Worm (Caenorhabditis elegans) whole organism, late embryonic: ENCODE results near the gene M04D8.4.
A peak's percentile ranks its signal among the peaks of the same experiment; 100 is the strongest.

Experiments used
- C08G9.2 ChIP-seq: sonication (generic microtip); optimal IDR thresholded peaks from 2 replicates; lab custom pipeline; 2016; ENCODE audit warnings: mild to moderate bottlenecking, missing genetic modification characterization, moderate library complexity, missing compliant biosample characterization
- F13H6.1 ChIP-seq: sonication (generic microtip); optimal IDR thresholded peaks from 2 replicates; lab custom pipeline; 2016; ENCODE audit warnings: missing genetic modification characterization, missing compliant biosample characterization
- K09A11.1 ChIP-seq: sonication (generic microtip); optimal IDR thresholded peaks from 2 replicates; lab custom pipeline; 2017; ENCODE audit warnings: antibody characterized with exemption, mild to moderate bottlenecking, missing genetic modification characterization, missing compliant biosample characterization; ENCODE audit not compliant: insufficient read depth
- T23F11.4 ChIP-seq: fragments of 200-800 bp; sonication (Bioruptor generic); optimal IDR thresholded peaks from 2 replicates; lab custom pipeline; 2018; ENCODE audit warnings: mild to moderate bottlenecking, missing genetic modification characterization, missing compliant biosample characterization
- ceh-18 ChIP-seq: sonication (generic microtip); optimal IDR thresholded peaks from 2 replicates; lab custom pipeline; 2016; ENCODE audit warnings: missing genetic modification characterization, missing compliant biosample characterization
- ceh-19 ChIP-seq: fragments of 200-800 bp; sonication (Bioruptor generic); optimal IDR thresholded peaks from 2 replicates; lab custom pipeline; 2018; ENCODE audit warnings: mild to moderate bottlenecking, missing genetic modification characterization, missing compliant biosample characterization
- ceh-2 ChIP-seq: sonication (generic microtip); optimal IDR thresholded peaks from 2 replicates; lab custom pipeline; 2016; ENCODE audit warnings: missing genotype, missing genetic modification characterization, missing compliant biosample characterization
- ceh-22 ChIP-seq: sonication (generic microtip); optimal IDR thresholded peaks from 2 replicates; lab custom pipeline; 2017; ENCODE audit warnings: missing biosample characterization, missing genetic modification characterization
- ceh-30 ChIP-seq: fragments of 150-350 bp; optimal IDR thresholded peaks from 2 replicates; lab custom pipeline; 2014; ENCODE audit warnings: missing biosample characterization, missing genetic modification characterization
- ceh-31 ChIP-seq: sonication (generic microtip); optimal IDR thresholded peaks from 2 replicates; lab custom pipeline; 2016; ENCODE audit warnings: missing genetic modification characterization, missing compliant biosample characterization
- ceh-34 ChIP-seq: sonication (generic microtip); optimal IDR thresholded peaks from 2 replicates; lab custom pipeline; 2016; ENCODE audit warnings: mild to moderate bottlenecking, missing genetic modification characterization, missing compliant biosample characterization
- ceh-45 ChIP-seq: fragments of 200-800 bp; sonication (Bioruptor generic); IDR thresholded peaks from 2 replicates; pipeline ENCODE4 v1.3.6; 2022; ENCODE audit warnings: missing genetic modification reagents, missing genetic modification characterization, missing compliant biosample characterization
- ceh-48 ChIP-seq: sonication (generic microtip); optimal IDR thresholded peaks from 2 replicates; lab custom pipeline; 2016; ENCODE audit warnings: missing genetic modification characterization, inconsistent platforms, missing compliant biosample characterization
- ceh-9 ChIP-seq: sonication (generic microtip); optimal IDR thresholded peaks from 2 replicates; lab custom pipeline; 2016; ENCODE audit warnings: mild to moderate bottlenecking, missing genetic modification characterization, inconsistent platforms, missing compliant biosample characterization
- che-1 ChIP-seq: sonication (generic microtip); optimal IDR thresholded peaks from 2 replicates; lab custom pipeline; 2016; ENCODE audit warnings: mild to moderate bottlenecking, missing genetic modification characterization, missing compliant biosample characterization
- elt-2 ChIP-seq: sonication (generic microtip); optimal IDR thresholded peaks from 2 replicates; lab custom pipeline; 2016; ENCODE audit warnings: missing genetic modification reagents, missing genetic modification characterization, missing compliant biosample characterization
- elt-4 ChIP-seq: sonication (generic microtip); optimal IDR thresholded peaks from 2 replicates; lab custom pipeline; 2016; ENCODE audit warnings: missing genetic modification characterization, missing compliant biosample characterization
- ets-4 ChIP-seq: sonication (generic microtip); optimal IDR thresholded peaks from 2 replicates; lab custom pipeline; 2016; ENCODE audit warnings: missing genetic modification characterization, missing compliant biosample characterization
- eyg-1 ChIP-seq: sonication (generic microtip); optimal IDR thresholded peaks from 2 replicates; lab custom pipeline; 2016; ENCODE audit warnings: missing genotype, missing genetic modification characterization, missing compliant biosample characterization
- fax-1 ChIP-seq: sonication (generic microtip); optimal IDR thresholded peaks from 2 replicates; lab custom pipeline; 2016; ENCODE audit warnings: missing genotype, missing genetic modification characterization, missing compliant biosample characterization
- gmeb-2 ChIP-seq: sonication (generic microtip); optimal IDR thresholded peaks from 2 replicates; lab custom pipeline; 2016; ENCODE audit warnings: missing genetic modification characterization, inconsistent platforms, missing compliant biosample characterization
- hlh-13 ChIP-seq: fragments of 200-800 bp; sonication (Bioruptor generic); optimal IDR thresholded peaks from 2 replicates; lab custom pipeline; 2018; ENCODE audit warnings: mild to moderate bottlenecking, missing genetic modification characterization, missing compliant biosample characterization
- hlh-30 ChIP-seq: sonication (generic microtip); optimal IDR thresholded peaks from 2 replicates; lab custom pipeline; 2017; ENCODE audit warnings: antibody characterized with exemption, missing genetic modification characterization, missing compliant biosample characterization; ENCODE audit not compliant: insufficient read depth
- hlh-6 ChIP-seq: sonication (generic microtip); optimal IDR thresholded peaks from 2 replicates; lab custom pipeline; 2016; ENCODE audit warnings: missing genotype, missing genetic modification characterization, missing compliant biosample characterization
- hlh-8 ChIP-seq: sonication (generic microtip); optimal IDR thresholded peaks from 2 replicates; lab custom pipeline; 2016; ENCODE audit warnings: missing genotype, missing genetic modification characterization, missing compliant biosample characterization
- lin-11 ChIP-seq: fragments of 200-800 bp; sonication (Bioruptor generic); optimal IDR thresholded peaks from 2 replicates; lab custom pipeline; 2018; ENCODE audit warnings: mild to moderate bottlenecking, missing genetic modification characterization, missing compliant biosample characterization
- mec-3 ChIP-seq: sonication (generic microtip); optimal IDR thresholded peaks from 2 replicates; lab custom pipeline; 2016; ENCODE audit warnings: borderline replicate concordance, missing genetic modification characterization, missing compliant biosample characterization
- nfya-1 ChIP-seq: sonication (generic microtip); optimal IDR thresholded peaks from 2 replicates; lab custom pipeline; 2017; ENCODE audit warnings: missing genetic modification characterization, mild to moderate bottlenecking, missing compliant biosample characterization, antibody characterized with exemption, moderate library complexity
- odd-2 ChIP-seq: sonication (generic microtip); optimal IDR thresholded peaks from 2 replicates; lab custom pipeline; 2017; ENCODE audit warnings: antibody characterized with exemption, mild to moderate bottlenecking, missing genetic modification characterization, missing compliant biosample characterization
- pag-3 ChIP-seq: sonication (generic microtip); optimal IDR thresholded peaks from 2 replicates; lab custom pipeline; 2016; ENCODE audit warnings: missing compliant biosample characterization, missing genetic modification characterization, borderline replicate concordance
- pqm-1 ChIP-seq: sonication (generic microtip); optimal IDR thresholded peaks from 2 replicates; lab custom pipeline; 2016; ENCODE audit warnings: missing genetic modification characterization, missing compliant biosample characterization
- pros-1 ChIP-seq: fragments of 150-350 bp; optimal IDR thresholded peaks from 2 replicates; lab custom pipeline; 2014; ENCODE audit warnings: missing biosample characterization, missing genetic modification reagents, missing genetic modification characterization
- ref-2 ChIP-seq: sonication (generic microtip); optimal IDR thresholded peaks from 2 replicates; lab custom pipeline; 2016; ENCODE audit warnings: missing genetic modification characterization, missing compliant biosample characterization
- rnt-1 ChIP-seq: sonication (generic microtip); optimal IDR thresholded peaks from 2 replicates; lab custom pipeline; 2016; ENCODE audit warnings: missing genetic modification characterization, missing compliant biosample characterization
- sdc-2 ChIP-seq: sonication (generic microtip); optimal IDR thresholded peaks from 2 replicates; lab custom pipeline; 2016; ENCODE audit warnings: missing genotype, missing genetic modification characterization, missing compliant biosample characterization
- sox-2 ChIP-seq: fragments of 200-800 bp; sonication (Bioruptor generic); IDR thresholded peaks from 2 replicates; pipeline ENCODE4 v1.3.6; 2022; ENCODE audit warnings: missing genetic modification reagents, missing genetic modification characterization, missing compliant biosample characterization
- tbx-2 ChIP-seq: sonication (generic microtip); optimal IDR thresholded peaks from 2 replicates; lab custom pipeline; 2016; ENCODE audit warnings: missing genetic modification characterization, missing compliant biosample characterization
- tbx-7 ChIP-seq: sonication (generic microtip); optimal IDR thresholded peaks from 2 replicates; lab custom pipeline; 2016; ENCODE audit warnings: missing genotype, missing genetic modification characterization, missing compliant biosample characterization
- unc-86 ChIP-seq: sonication (generic microtip); optimal IDR thresholded peaks from 2 replicates; lab custom pipeline; 2016; ENCODE audit warnings: missing genetic modification characterization, missing compliant biosample characterization
- zip-5 ChIP-seq: sonication (generic microtip); optimal IDR thresholded peaks from 2 replicates; lab custom pipeline; 2016; ENCODE audit warnings: missing genetic modification characterization, missing compliant biosample characterization
- ztf-16 ChIP-seq: sonication (generic microtip); optimal IDR thresholded peaks from 2 replicates; lab custom pipeline; 2017; ENCODE audit warnings: missing genetic modification characterization, missing compliant biosample characterization

M04D8.4 gene

DNA sequence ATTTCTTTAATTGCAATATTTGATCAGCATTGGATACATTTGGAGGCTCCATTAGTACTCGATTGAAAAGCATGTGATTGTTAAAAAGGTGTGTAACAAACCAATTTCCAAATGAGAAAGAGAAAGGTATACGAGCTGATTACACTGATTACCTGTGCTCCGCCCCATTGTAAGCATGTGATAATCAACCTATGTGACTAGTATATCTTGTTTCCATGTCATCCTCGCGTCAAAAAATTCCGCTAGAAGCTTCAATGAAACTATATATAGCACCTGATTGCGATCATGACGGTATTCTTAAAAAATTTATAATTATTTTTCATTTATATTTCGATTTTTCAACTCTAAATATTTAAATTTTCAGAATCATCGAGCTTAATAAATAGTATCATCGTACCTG, at the start of gene M04D8.4:
Gene M04D8.4, minus strand, starts transcription at position 101 of the 400 bp plus-strand sequence.
- TF ChIP-seq pros-1 (tag; lab: Kevin White, UChicago) (no peak), tbx-7 (no peak), che-1 (tag; lab: Kevin White, UChicago) (no peak), ceh-9 (tag; lab: Kevin White, UChicago) (no peak), rnt-1 (tag; lab: Kevin White, UChicago) (no peak), sox-2 (GFP tag; lab: Robert Waterston, UW) (no peak), hlh-30 (no peak), zip-5 (no peak), ceh-48 (tag; lab: Kevin White, UChicago) (no peak), T23F11.4 (GFP tag; lab: Kevin White, UChicago) (no peak), ceh-2 (tag; lab: Kevin White, UChicago) (no peak), elt-2 (tag; lab: Kevin White, UChicago) (no peak), gmeb-2 (no peak), hlh-6 (tag; lab: Kevin White, UChicago) (no peak), odd-2 (tag; lab: Kevin White, UChicago) (no peak), ceh-18 (tag; lab: Kevin White, UChicago) (no peak), ceh-22 (tag; lab: Kevin White, UChicago) (no peak), tbx-2 (tag; lab: Kevin White, UChicago) (no peak)
- TF ChIP-seq, all 69 proteins: peak for 0

DNA sequence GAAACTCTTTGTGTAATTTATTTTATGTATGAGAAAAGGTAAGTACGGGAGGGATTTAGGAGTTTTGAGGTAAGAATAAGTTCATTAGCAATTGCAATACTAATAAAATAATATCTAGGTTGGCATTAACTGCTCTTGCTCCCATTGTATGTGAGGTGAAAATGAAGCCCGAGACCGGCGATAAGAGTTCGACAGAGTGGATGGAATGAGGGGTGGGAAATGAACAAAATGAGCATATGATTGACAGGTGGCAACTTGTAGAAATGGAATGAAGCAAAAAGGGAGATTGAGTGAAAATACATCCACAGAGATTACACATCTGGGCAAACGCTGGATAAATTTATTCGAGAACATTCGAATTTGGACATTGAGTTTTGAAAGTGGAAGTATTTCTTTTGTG, 48.3 kb upstream of the M04D8.4 start:
- TF ChIP-seq ceh-2 (tag; lab: Kevin White, UChicago) (no peak), ceh-19 (no peak)

DNA sequence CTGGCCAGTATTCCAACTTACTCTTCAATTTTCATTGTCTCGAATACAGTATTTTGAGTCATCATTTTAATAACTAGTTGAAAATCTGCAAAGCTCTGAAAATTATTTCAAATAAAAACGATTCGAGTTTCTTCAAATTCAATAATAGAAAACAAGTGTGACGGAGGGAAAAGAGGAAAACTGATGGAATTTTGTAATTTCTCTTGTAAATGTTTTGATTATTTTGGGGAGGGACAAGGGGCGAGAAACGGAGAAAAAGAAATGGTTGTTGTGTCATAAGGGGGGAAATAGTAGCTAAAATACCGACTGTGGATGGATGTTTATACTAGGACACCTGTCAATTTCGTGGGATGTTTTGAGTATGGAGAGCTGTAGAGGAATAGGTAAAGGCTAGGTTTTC, 47.7 kb upstream of the M04D8.4 start, which contains the start of gene T16G12.9:
Gene T16G12.9, minus strand, starts transcription at position 101 of the 400 bp plus-strand sequence.
- TF ChIP-seq elt-4 (tag; lab: Kevin White, UChicago), result no peak
- TF ChIP-seq, all 69 proteins: peak for 0

DNA sequence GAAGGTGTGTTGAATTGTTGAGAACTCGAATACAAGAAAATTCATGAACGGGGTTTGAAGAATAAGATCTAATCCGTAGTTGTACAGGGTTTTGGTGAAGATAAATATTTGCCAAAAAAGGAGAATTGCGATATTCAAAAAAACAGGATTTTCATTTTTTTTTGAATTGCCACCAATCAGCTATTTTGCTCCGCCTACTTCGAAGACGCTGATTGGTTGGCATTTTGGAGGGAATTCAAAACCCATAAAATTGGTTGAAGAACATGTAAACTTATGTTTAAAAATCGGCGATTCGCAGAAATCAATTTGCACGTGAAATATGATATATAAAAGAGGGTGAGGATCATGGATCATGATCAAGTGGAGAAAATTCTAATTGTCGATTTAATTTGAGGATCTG, 45.6 kb upstream of the M04D8.4 start:
- no peak for TF ChIP-seq hlh-13
- peak; percentile 87 for TF ChIP-seq nfya-1

DNA sequence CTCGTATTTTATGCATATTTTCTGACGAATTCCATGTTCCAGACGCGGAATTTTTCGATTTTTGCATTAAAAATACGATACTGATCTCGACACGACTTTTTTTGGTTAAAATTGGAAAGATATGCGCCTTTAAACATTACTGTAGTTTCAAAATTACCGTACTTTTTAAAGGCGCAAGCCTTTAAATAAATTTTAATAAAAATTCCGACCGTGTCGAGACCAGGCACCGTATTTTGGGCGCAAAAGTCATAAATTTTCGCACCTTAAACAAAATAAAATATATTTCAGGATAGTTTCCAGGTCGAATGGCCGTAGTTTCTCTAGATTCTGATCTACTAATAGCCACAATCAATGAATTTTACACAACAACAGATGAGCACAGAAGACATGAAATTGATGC, 38.8 kb upstream of the M04D8.4 start, which contains the start of gene T16G12.6:
Gene T16G12.6, plus strand, starts transcription at position 301 of the 400 bp plus-strand sequence.
- TF ChIP-seq hlh-8 (tag; lab: Kevin White, UChicago), result no peak
- no peak for TF ChIP-seq pqm-1
- TF ChIP-seq odd-2 (tag; lab: Kevin White, UChicago), result no peak
- TF ChIP-seq eyg-1 (tag; lab: Kevin White, UChicago), result no peak
- no peak for TF ChIP-seq F13H6.1
- TF ChIP-seq ceh-30 (tag; lab: Kevin White, UChicago), result no peak
- no peak for TF ChIP-seq K09A11.1 (tag; lab: Kevin White, UChicago)
- TF ChIP-seq pag-3 (tag; lab: Kevin White, UChicago), result no peak

DNA sequence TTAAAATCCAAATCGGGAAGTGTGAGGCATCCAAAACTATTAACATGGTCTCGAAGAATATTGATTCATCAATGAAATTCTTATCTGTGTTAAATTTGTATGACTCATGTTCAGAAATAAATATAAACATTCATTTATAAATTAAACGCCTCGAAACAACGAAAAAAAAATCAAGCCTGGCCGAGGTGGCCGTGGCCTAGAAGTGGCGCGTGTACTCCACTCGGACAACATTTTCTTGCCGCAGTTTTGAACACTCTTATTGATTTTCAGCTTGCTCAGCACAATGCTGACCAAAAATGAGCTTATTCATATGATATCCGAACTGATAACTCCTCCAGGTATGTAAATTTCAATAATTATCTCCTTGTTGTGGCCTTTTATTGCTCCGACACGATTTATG, 33.7 kb upstream of the M04D8.4 start, which contains the start of gene ekl-6:
Gene ekl-6, plus strand, starts transcription at position 265 of the 400 bp plus-strand sequence.
- TF ChIP-seq elt-2 (tag; lab: Kevin White, UChicago) (peak; percentile 53), rnt-1 (tag; lab: Kevin White, UChicago) (peak; percentile 15), sox-2 (GFP tag; lab: Robert Waterston, UW) (no peak), odd-2 (tag; lab: Kevin White, UChicago) (no peak), ref-2 (tag; lab: Kevin White, UChicago) (peak; percentile 76), mec-3 (peak; percentile 35), ets-4 (tag; lab: Kevin White, UChicago) (peak; percentile 74), F13H6.1 (peak; percentile 40), tbx-7 (peak; percentile 83), ceh-34 (tag; lab: Kevin White, UChicago) (no peak), hlh-8 (tag; lab: Kevin White, UChicago) (peak; percentile 61), C08G9.2 (tag; lab: Kevin White, UChicago) (peak; percentile 84), ceh-48 (tag; lab: Kevin White, UChicago) (peak; percentile 42), tbx-2 (tag; lab: Kevin White, UChicago) (peak; percentile 86), ceh-31 (peak; percentile 85), ztf-16 (tag; lab: Kevin White, UChicago) (no peak), lin-11 (tag; lab: Kevin White, UChicago) (no peak), elt-4 (tag; lab: Kevin White, UChicago) (no peak), fax-1 (tag; lab: Kevin White, UChicago) (peak; percentile 11), T23F11.4 (GFP tag; lab: Kevin White, UChicago) (no peak), ceh-2 (tag; lab: Kevin White, UChicago) (peak; percentile 90), unc-86 (tag; lab: Kevin White, UChicago) (peak; percentile 14), ceh-45 (GFP tag; lab: Robert Waterston, UW) (no peak), zip-5 (peak; percentile 79), sdc-2 (tag; lab: Kevin White, UChicago) (peak; percentile 16)
